Fruit fly (Drosophila melanogaster) whole organism, embryonic: ENCODE data around the gene CG14805.
A peak's percentile ranks its signal among the peaks of the same experiment; 100 is the strongest.

Experiments
- Bgb ChIP-seq: fragments of 200-800 bp; sonication (Bioruptor generic); IDR thresholded peaks from 2 replicates; pipeline ENCODE4 v1.3.6; 2022; ENCODE audit warnings: missing biosample characterization, missing genetic modification characterization; ENCODE audit not compliant: partially characterized antibody
- Bteb2 ChIP-seq: fragments of 200-800 bp; sonication (Bioruptor generic); optimal IDR thresholded peaks from 2 replicates; lab custom pipeline; 2016; ENCODE audit warnings: missing biosample characterization, missing genetic modification characterization
- CG10267 ChIP-seq: fragments of 200-800 bp; sonication (Bioruptor generic); optimal IDR thresholded peaks from 2 replicates; lab custom pipeline; 2018; ENCODE audit warnings: missing biosample characterization, mild to moderate bottlenecking, missing genetic modification characterization, moderate library complexity
- CG12744 ChIP-seq: fragments of 200-800 bp; sonication (Bioruptor generic); optimal IDR thresholded peaks from 2 replicates; lab custom pipeline; 2016; ENCODE audit warnings: missing biosample characterization, missing genetic modification characterization
- CG13287 ChIP-seq: fragments of 200-800 bp; sonication (Bioruptor generic); IDR thresholded peaks from 2 replicates; pipeline ENCODE4 v1.3.6; 2022; ENCODE audit warnings: missing biosample characterization, missing genetic modification characterization; ENCODE audit not compliant: partially characterized antibody
- CG1529 ChIP-seq: fragments of 200-800 bp; sonication (Bioruptor generic); optimal IDR thresholded peaks from 3 replicates; lab custom pipeline; 2018; ENCODE audit warnings: missing biosample characterization, missing genetic modification characterization
- CG17361 ChIP-seq: fragments of 200-800 bp; sonication (Bioruptor generic); IDR thresholded peaks from 3 replicates; pipeline ENCODE4 v1.3.6; 2022; ENCODE audit warnings: missing biosample characterization, missing genetic modification characterization
- CG2116 ChIP-seq: fragments of 200-800 bp; sonication (Bioruptor generic); optimal IDR thresholded peaks from 3 replicates; lab custom pipeline; 2018; ENCODE audit warnings: missing biosample characterization, mild to moderate bottlenecking, missing genetic modification characterization
- CG2678 ChIP-seq: fragments of 200-800 bp; sonication (Bioruptor generic); optimal IDR thresholded peaks from 3 replicates; lab custom pipeline; 2019; ENCODE audit warnings: missing biosample characterization, mild to moderate bottlenecking, missing genetic modification characterization, moderate library complexity
- CG30020 ChIP-seq: fragments of 200-800 bp; optimal IDR thresholded peaks from 2 replicates; lab custom pipeline; 2019; ENCODE audit warnings: missing biosample characterization, mild to moderate bottlenecking, missing genetic modification characterization, moderate library complexity
- CG31441 ChIP-seq: fragments of 200-800 bp; sonication (Bioruptor generic); IDR thresholded peaks from 2 replicates; pipeline ENCODE4 v1.3.6; 2022; ENCODE audit warnings: missing biosample characterization, missing genetic modification characterization
- CG34224 ChIP-seq: fragments of 200-800 bp; sonication (Bioruptor generic); IDR thresholded peaks from 3 replicates; pipeline ENCODE4 v1.3.6; 2022; ENCODE audit warnings: missing biosample characterization, missing genetic modification characterization; ENCODE audit not compliant: partially characterized antibody
- CG4360 ChIP-seq: fragments of 200-800 bp; sonication (Bioruptor generic); IDR thresholded peaks from 2 replicates; pipeline ENCODE4 v1.3.6; 2022; ENCODE audit warnings: missing biosample characterization, missing genetic modification characterization
- CG4617 ChIP-seq: fragments of 200-800 bp; sonication (Bioruptor generic); optimal IDR thresholded peaks from 3 replicates; lab custom pipeline; 2016; ENCODE audit warnings: missing biosample characterization, missing genetic modification characterization, borderline replicate concordance
- CG7839 ChIP-seq: fragments of 200-800 bp; sonication (Bioruptor generic); optimal IDR thresholded peaks from 3 replicates; lab custom pipeline; 2018; ENCODE audit warnings: missing biosample characterization, mild to moderate bottlenecking, missing genetic modification characterization, moderate library complexity
- CG7963 ChIP-seq: fragments of 200-800 bp; sonication (Bioruptor generic); IDR thresholded peaks from 3 replicates; pipeline ENCODE4 v1.3.6; 2022; ENCODE audit warnings: missing biosample characterization, missing genetic modification characterization; ENCODE audit not compliant: partially characterized antibody
- D ChIP-seq, 2 experiments: fragments of 200-800 bp in 1 of 2; fragments of >200 bp in 1 of 2; sonication (Bioruptor generic) in 1 of 2; optimal IDR thresholded peaks; 2 replicates in 1 of 2; 3 replicates in 1 of 2; lab custom pipeline; 2017; ENCODE audit warnings: mild to moderate bottlenecking in 1 of 2, missing biosample characterization in 1 of 2, missing genetic modification characterization in 1 of 2, missing genetic modification reagents in 1 of 2
- D19A ChIP-seq: fragments of 200-800 bp; optimal IDR thresholded peaks from 3 replicates; lab custom pipeline; 2019; ENCODE audit warnings: missing biosample characterization, mild to moderate bottlenecking, missing genetic modification characterization, moderate library complexity
- Doc2 ChIP-seq: fragments of 200-800 bp; sonication (Bioruptor generic); IDR thresholded peaks from 2 replicates; pipeline ENCODE4 v1.3.6; 2022; ENCODE audit warnings: missing biosample characterization, missing genetic modification characterization
- Dp ChIP-seq: fragments of 200-800 bp; sonication (Bioruptor generic); optimal IDR thresholded peaks from 2 replicates; lab custom pipeline; 2018; ENCODE audit warnings: missing biosample characterization, mild to moderate bottlenecking, missing genetic modification characterization, moderate library complexity
- Elba2 ChIP-seq: fragments of 200-800 bp; sonication (Bioruptor generic); optimal IDR thresholded peaks from 3 replicates; lab custom pipeline; 2016; ENCODE audit warnings: missing biosample characterization, missing genetic modification characterization
- Ets65A ChIP-seq: fragments of 200-800 bp; sonication (Bioruptor generic); peaks from one replicate; lab custom pipeline; 2016; ENCODE audit warnings: missing biosample characterization, missing genetic modification characterization
- HLH4C ChIP-seq: fragments of 200-800 bp; sonication (Bioruptor generic); IDR thresholded peaks from 3 replicates; pipeline ENCODE4 v1.3.6; 2022; ENCODE audit warnings: missing biosample characterization, missing genetic modification characterization; ENCODE audit not compliant: partially characterized antibody
- HmgZ ChIP-seq: fragments of 200-800 bp; sonication (Bioruptor generic); optimal IDR thresholded peaks from 2 replicates; lab custom pipeline; 2018; ENCODE audit warnings: missing biosample characterization, mild to moderate bottlenecking, missing genetic modification characterization
- Hr3 ChIP-seq: fragments of 200-800 bp; sonication (Bioruptor generic); optimal IDR thresholded peaks from 3 replicates; lab custom pipeline; 2016; ENCODE audit warnings: missing biosample characterization, missing genetic modification characterization
- Hr78 ChIP-seq, 2 experiments: fragments of 200-800 bp in 1 of 2; fragments of >200 bp in 1 of 2; sonication (Bioruptor generic) in 1 of 2; optimal IDR thresholded peaks; 2 replicates each; lab custom pipeline; 2017 to 2019; ENCODE audit warnings: missing biosample characterization in 2 of 2, missing genetic modification characterization in 2 of 2, mild to moderate bottlenecking in 1 of 2, moderate library complexity in 1 of 2
- Opbp ChIP-seq: fragments of 200-800 bp; sonication (Bioruptor generic); IDR thresholded peaks from 3 replicates; pipeline ENCODE4 v1.3.6; 2022; ENCODE audit warnings: missing biosample characterization, missing genetic modification characterization; ENCODE audit not compliant: partially characterized antibody
- Pdp1 ChIP-seq, 2 experiments: fragments of 200-800 bp; sonication (Bioruptor generic); optimal IDR thresholded peaks; 3 replicates each; lab custom pipeline; 2016; ENCODE audit warnings: missing biosample characterization in 2 of 2, missing genetic modification characterization in 2 of 2, mild to moderate bottlenecking in 1 of 2, moderate library complexity in 1 of 2
- Sry-β ChIP-seq: fragments of 200-800 bp; sonication (Bioruptor generic); optimal IDR thresholded peaks from 2 replicates; lab custom pipeline; 2018; ENCODE audit warnings: missing biosample characterization, mild to moderate bottlenecking, missing genetic modification characterization, moderate library complexity
- amos ChIP-seq: fragments of 200-800 bp; sonication (Bioruptor generic); IDR thresholded peaks from 2 replicates; pipeline ENCODE4 v1.3.6; 2022; ENCODE audit warnings: missing biosample characterization, missing genetic modification characterization; ENCODE audit not compliant: partially characterized antibody
- bbx ChIP-seq: fragments of 200-800 bp; sonication (Bioruptor generic); IDR thresholded peaks from 2 replicates; pipeline ENCODE4 v1.3.6; 2022; ENCODE audit warnings: missing biosample characterization, missing genetic modification characterization; ENCODE audit not compliant: partially characterized antibody
- corto ChIP-seq: fragments of 200-800 bp; sonication (Bioruptor generic); optimal IDR thresholded peaks from 2 replicates; lab custom pipeline; 2016; ENCODE audit warnings: missing biosample characterization, mild to moderate bottlenecking, missing genetic modification characterization, moderate library complexity
- da ChIP-seq: fragments of 200-800 bp; sonication (Bioruptor generic); optimal IDR thresholded peaks from 2 replicates; lab custom pipeline; 2016; ENCODE audit warnings: missing biosample characterization, missing genetic modification characterization
- ken ChIP-seq: fragments of 200-800 bp; sonication (Bioruptor generic); IDR thresholded peaks from 3 replicates; pipeline ENCODE4 v1.3.6; 2022; ENCODE audit warnings: missing biosample characterization, missing genetic modification characterization
- lab ChIP-seq: fragments of 200-800 bp; sonication (Bioruptor generic); optimal IDR thresholded peaks from 3 replicates; lab custom pipeline; 2017; ENCODE audit warnings: missing biosample characterization, missing genetic modification characterization, mild to moderate bottlenecking, moderate library complexity, missing genetic modification reagents
- nmo ChIP-seq: fragments of 200-800 bp; sonication (Bioruptor generic); optimal IDR thresholded peaks from 2 replicates; lab custom pipeline; 2018; ENCODE audit warnings: missing biosample characterization, mild to moderate bottlenecking, missing genetic modification characterization, moderate library complexity
- nom ChIP-seq: fragments of 200-800 bp; sonication (Bioruptor generic); optimal IDR thresholded peaks from 2 replicates; lab custom pipeline; 2017; ENCODE audit warnings: missing biosample characterization, missing genetic modification characterization, mild to moderate bottlenecking, moderate library complexity, missing genetic modification reagents
- pros ChIP-seq: fragments of 200-800 bp; sonication (Bioruptor generic); optimal IDR thresholded peaks from 3 replicates; lab custom pipeline; 2019; ENCODE audit warnings: missing biosample characterization, mild to moderate bottlenecking, missing genetic modification characterization, moderate library complexity
- pzg ChIP-seq: fragments of 200-800 bp; sonication (Bioruptor generic); optimal IDR thresholded peaks from 3 replicates; lab custom pipeline; 2018; ENCODE audit warnings: missing biosample characterization, mild to moderate bottlenecking, missing genetic modification characterization, moderate library complexity
- sens ChIP-seq: fragments of 200-800 bp; sonication (Bioruptor generic); peaks from one replicate; lab custom pipeline; 2016; ENCODE audit warnings: missing biosample characterization, missing genetic modification characterization
- shn ChIP-seq: fragments of 200-800 bp; sonication (Bioruptor generic); optimal IDR thresholded peaks from 3 replicates; lab custom pipeline; 2016; ENCODE audit warnings: missing biosample characterization, missing genetic modification characterization
- sna ChIP-seq: fragments of 200-800 bp; sonication (Bioruptor generic); IDR thresholded peaks from 2 replicates; pipeline ENCODE4 v1.3.6; 2022; ENCODE audit warnings: missing biosample characterization, missing genetic modification characterization; ENCODE audit not compliant: partially characterized antibody
- sug ChIP-seq: fragments of 200-800 bp; optimal IDR thresholded peaks from 2 replicates; lab custom pipeline; 2019; ENCODE audit warnings: missing biosample characterization, mild to moderate bottlenecking, missing genetic modification characterization, moderate library complexity
- vnd ChIP-seq: fragments of 200-800 bp; sonication (Bioruptor generic); IDR thresholded peaks from 3 replicates; pipeline ENCODE4 v1.3.6; 2022; ENCODE audit warnings: missing biosample characterization, missing genetic modification characterization; ENCODE audit not compliant: partially characterized antibody
- zen2 ChIP-seq: fragments of 200-800 bp; sonication (Bioruptor generic); IDR thresholded peaks from 3 replicates; pipeline ENCODE4 v1.3.6; 2022; ENCODE audit warnings: missing biosample characterization, missing genetic modification characterization; ENCODE audit not compliant: partially characterized antibody

CG14805 gene

dm6 chrX:1865673-1866072 is 11.4 kb upstream of the CG14805 start, which contains the start of the genes Gcna and MED18 (continued):
- TF ChIP-seq pzg: peak; percentile 41
- no peak for TF ChIP-seq da (GFP tag; lab: Kevin White, UChicago)
- TF ChIP-seq corto: no peak
- no peak for TF ChIP-seq Doc2 (GFP tag; lab: Robert Waterston, UW)
- TF ChIP-seq Sry-β (GFP tag; lab: Kevin White, UChicago): peak; percentile 90
- no peak for TF ChIP-seq shn (GFP tag; lab: Kevin White, UChicago)
- TF ChIP-seq CG34224 (GFP tag; lab: Robert Waterston, UW): peak; percentile 56; the same call in 2 of the 3 replicates
- TF ChIP-seq D19A (tag; lab: Kevin White, UChicago): no peak
- TF ChIP-seq HLH4C (GFP tag; lab: Robert Waterston, UW): peak; percentile 31; the same call in 1 of the 3 replicates
- 0 out of 2 replicates have a peak, but pooled peaks have one; percentile 37 for TF ChIP-seq sna (GFP tag; lab: Robert Waterston, UW)
- TF ChIP-seq CG7839 (tag; lab: Kevin White, UChicago): no peak
- no peak for TF ChIP-seq CG12744 (GFP tag; lab: Kevin White, UChicago)
- no peak for TF ChIP-seq Opbp (GFP tag; lab: Robert Waterston, UW)
- TF ChIP-seq CG2116 (GFP tag; lab: Kevin White, UChicago): peak; percentile 38
- peak; percentile 71 for TF ChIP-seq Dp (GFP tag; lab: Kevin White, UChicago)

dm6 chrX:1868586-1869111 is 8.5 kb upstream of the CG14805 start, which contains the start of the genes CG14803 and Pex5:
TSS of gene CG14803 (plus strand) at chrX:1868870.
TSS of gene Pex5 (minus strand) at chrX:1869061.
- TF ChIP-seq Hr78 (GFP tag; optimal IDR thresholded peaks at IDR 0.05; lab: Kevin White, UChicago) (no peak), nom (GFP tag; lab: Kevin White, UChicago) (peak; percentile 25), CG2678 (no peak), CG4617 (GFP tag; lab: Kevin White, UChicago) (peak; percentile 41), zen2 (GFP tag; lab: Robert Waterston, UW) (peak; percentile 56; the same call in 2 of the 3 replicates), vnd (GFP tag; lab: Robert Waterston, UW) (peak; percentile 39; the same call in 2 of the 3 replicates), Elba2 (peak; percentile 37), lab (no peak), CG7963 (GFP tag; lab: Robert Waterston, UW) (peak; percentile 67; the same call in 1 of the 3 replicates), CG4360 (GFP tag; lab: Robert Waterston, UW) (no peak), CG30020 (tag; lab: Kevin White, UChicago) (no peak), CG13287 (GFP tag; lab: Robert Waterston, UW) (peak; percentile 73), pzg (peak; percentile 54), HmgZ (tag; lab: Kevin White, UChicago) (peak; percentile 27), CG1529 (GFP tag; lab: Kevin White, UChicago) (no peak), bbx (peak; percentile 68; the same call in 1 of the 2 replicates), D (optimal IDR thresholded peaks at IDR 0.05; lab: Kevin White, UChicago) (no peak), D (GFP tag; optimal IDR thresholded peaks at IDR 0.05; lab: Kevin White, UChicago) (no peak), CG10267 (peak; percentile 90), Hr3 (GFP tag; lab: Kevin White, UChicago) (no peak), amos (GFP tag; lab: Robert Waterston, UW) (peak; percentile 59; the same call in 1 of the 2 replicates), Sry-β (GFP tag; lab: Kevin White, UChicago) (peak; percentile 8), Ets65A (GFP tag; lab: Kevin White, UChicago) (peak; percentile 43), Pdp1 (GFP tag; optimal IDR thresholded peaks at IDR 0.05; lab: Kevin White, UChicago) (peak in 1 of 2 experiments; percentile 63), nmo (no peak), pros (GFP tag; lab: Kevin White, UChicago) (no peak), Bteb2 (GFP tag; lab: Kevin White, UChicago) (no peak), CG31441 (GFP tag; lab: Robert Waterston, UW) (no peak), Bgb (peak; percentile 65), Dp (GFP tag; lab: Kevin White, UChicago) (peak; percentile 76), sug (tag; lab: Kevin White, UChicago) (peak; percentile 9), CG17361 (GFP tag; lab: Robert Waterston, UW) (no peak), sens (peak; percentile 75), ken (GFP tag; lab: Robert Waterston, UW) (no peak)
